Fruit fly (Drosophila melanogaster) whole organism, embryonic: Measurements from ENCODE around the gene Rab9.

ENCODE experiments used
- Atf6 ChIP-seq: fragments of 200-800 bp; sonication (Bioruptor generic); IDR thresholded peaks from 2 replicates; pipeline ENCODE4 v1.3.6; 2022; ENCODE audit warnings: missing biosample characterization, missing genetic modification characterization
- B-H2 ChIP-seq: fragments of 200-800 bp; sonication (Bioruptor generic); optimal IDR thresholded peaks from 2 replicates; lab custom pipeline; 2018; ENCODE audit warnings: missing biosample characterization, mild to moderate bottlenecking, missing genetic modification characterization
- Bdp1 ChIP-seq: fragments of 200-800 bp; sonication (Bioruptor generic); optimal IDR thresholded peaks from 3 replicates; lab custom pipeline; 2016; ENCODE audit warnings: missing biosample characterization, missing genetic modification characterization
- CG10147 ChIP-seq: fragments of 200-800 bp; sonication (Bioruptor generic); optimal IDR thresholded peaks from 2 replicates; lab custom pipeline; 2019; ENCODE audit warnings: missing biosample characterization, mild to moderate bottlenecking, missing genetic modification characterization, moderate library complexity
- CG10274 ChIP-seq: fragments of 200-800 bp; sonication (Bioruptor generic); optimal IDR thresholded peaks from 3 replicates; lab custom pipeline; 2017; ENCODE audit warnings: missing biosample characterization, mild to moderate bottlenecking, missing genetic modification characterization
- CG10431 ChIP-seq: fragments of 200-800 bp; sonication (Bioruptor generic); optimal IDR thresholded peaks from 3 replicates; lab custom pipeline; 2018; ENCODE audit warnings: missing biosample characterization, mild to moderate bottlenecking, missing genetic modification characterization
- CG11560 ChIP-seq: fragments of 200-800 bp; sonication (Bioruptor generic); IDR thresholded peaks from 3 replicates; pipeline ENCODE4 v1.3.6; 2022; ENCODE audit warnings: missing biosample characterization, missing genetic modification characterization
- CG12219 ChIP-seq: fragments of 200-800 bp; sonication (Bioruptor generic); optimal IDR thresholded peaks from 3 replicates; lab custom pipeline; 2018; ENCODE audit warnings: missing biosample characterization, mild to moderate bottlenecking, missing genetic modification characterization
- CG12659 ChIP-seq: fragments of 200-800 bp; sonication (Bioruptor generic); optimal IDR thresholded peaks from 3 replicates; lab custom pipeline; 2017; ENCODE audit warnings: mild to moderate bottlenecking, missing biosample characterization, missing genetic modification reagents, missing genetic modification characterization
- CG15073 ChIP-seq: fragments of 200-800 bp; sonication (Bioruptor generic); optimal IDR thresholded peaks from 2 replicates; lab custom pipeline; 2016; ENCODE audit warnings: missing biosample characterization, missing genetic modification characterization
- CG16813 ChIP-seq: fragments of 200-800 bp; sonication (Bioruptor generic); IDR thresholded peaks from 3 replicates; pipeline ENCODE4 v1.3.6; 2022; ENCODE audit warnings: missing biosample characterization, missing genetic modification characterization; ENCODE audit not compliant: partially characterized antibody
- CG17361 ChIP-seq: fragments of 200-800 bp; sonication (Bioruptor generic); IDR thresholded peaks from 3 replicates; pipeline ENCODE4 v1.3.6; 2022; ENCODE audit warnings: missing biosample characterization, missing genetic modification characterization
- CG17612 ChIP-seq: fragments of 200-800 bp; sonication (Bioruptor generic); IDR thresholded peaks from 2 replicates; pipeline ENCODE4 v1.3.6; 2022; ENCODE audit warnings: missing biosample characterization, missing genetic modification characterization
- CG3065 ChIP-seq: fragments of 200-800 bp; sonication (Bioruptor generic); optimal IDR thresholded peaks from 2 replicates; lab custom pipeline; 2016; ENCODE audit warnings: missing biosample characterization, missing genetic modification characterization
- CG31388 ChIP-seq: fragments of 200-800 bp; sonication (Bioruptor generic); optimal IDR thresholded peaks from 2 replicates; lab custom pipeline; 2016; ENCODE audit warnings: missing biosample characterization, missing genetic modification characterization
- CG32772 ChIP-seq: fragments of 200-800 bp; sonication (Bioruptor generic); IDR thresholded peaks from 2 replicates; pipeline ENCODE4 v1.3.6; 2022; ENCODE audit warnings: missing biosample characterization, missing genetic modification characterization
- CG33213 ChIP-seq: fragments of 200-800 bp; sonication (Bioruptor generic); optimal IDR thresholded peaks from 3 replicates; lab custom pipeline; 2016; ENCODE audit warnings: missing biosample characterization, missing genetic modification characterization
- CG3847 ChIP-seq: fragments of 200-800 bp; sonication (Bioruptor generic); IDR thresholded peaks from 2 replicates; pipeline ENCODE4 v1.3.6; 2022; ENCODE audit warnings: missing biosample characterization, missing genetic modification characterization
- CG3995 ChIP-seq: fragments of 200-800 bp; sonication (Bioruptor generic); optimal IDR thresholded peaks from 3 replicates; lab custom pipeline; 2016; ENCODE audit warnings: missing biosample characterization, missing genetic modification characterization
- CG42726 ChIP-seq: fragments of 200-800 bp; sonication (Bioruptor generic); IDR thresholded peaks from 2 replicates; pipeline ENCODE4 v1.3.6; 2022; ENCODE audit warnings: missing biosample characterization, missing genetic modification characterization; ENCODE audit not compliant: partially characterized antibody
- CG4404 ChIP-seq: fragments of 200-800 bp; sonication (Bioruptor generic); IDR thresholded peaks from 2 replicates; pipeline ENCODE4 v1.3.6; 2022; ENCODE audit warnings: missing biosample characterization, missing genetic modification characterization
- Dip2 ChIP-seq: fragments of 200-800 bp; sonication (Bioruptor generic); IDR thresholded peaks from 2 replicates; pipeline ENCODE4 v1.3.6; 2022; ENCODE audit warnings: missing biosample characterization, missing genetic modification characterization
- E2f1 ChIP-seq: fragments of 200-800 bp; sonication (Bioruptor generic); IDR thresholded peaks from 2 replicates; pipeline ENCODE4 v1.3.6; 2022; ENCODE audit warnings: missing biosample characterization, missing genetic modification characterization
- Fer2 ChIP-seq: fragments of 200-800 bp; sonication (Bioruptor generic); optimal IDR thresholded peaks from 2 replicates; lab custom pipeline; 2018; ENCODE audit warnings: missing biosample characterization, mild to moderate bottlenecking, missing genetic modification characterization, moderate library complexity
- Fer3 ChIP-seq: fragments of 200-800 bp; sonication (Bioruptor generic); optimal IDR thresholded peaks from 2 replicates; lab custom pipeline; 2018; ENCODE audit warnings: missing biosample characterization, mild to moderate bottlenecking, missing genetic modification characterization, moderate library complexity
- GATAe ChIP-seq: fragments of 200-800 bp; sonication (Bioruptor generic); conservative IDR thresholded peaks from 2 replicates; pipeline ENCODE4 v1.3.6; 2022; ENCODE audit warnings: missing biosample characterization, missing genetic modification characterization
- HLH3B ChIP-seq: fragments of 200-800 bp; sonication (Bioruptor generic); IDR thresholded peaks from 2 replicates; pipeline ENCODE4 v1.3.6; 2022; ENCODE audit warnings: missing biosample characterization, missing genetic modification characterization
- Hand ChIP-seq: fragments of 200-800 bp; sonication (Bioruptor generic); optimal IDR thresholded peaks from 2 replicates; lab custom pipeline; 2017; ENCODE audit warnings: mild to moderate bottlenecking, missing biosample characterization, missing genetic modification reagents, missing genetic modification characterization
- Hey ChIP-seq: fragments of 200-800 bp; sonication (Bioruptor generic); optimal IDR thresholded peaks from 3 replicates; lab custom pipeline; 2018; ENCODE audit warnings: missing biosample characterization, mild to moderate bottlenecking, missing genetic modification characterization
- HmgZ ChIP-seq: fragments of 200-800 bp; sonication (Bioruptor generic); optimal IDR thresholded peaks from 2 replicates; lab custom pipeline; 2018; ENCODE audit warnings: missing biosample characterization, mild to moderate bottlenecking, missing genetic modification characterization
- Kr ChIP-seq: fragments of 200-800 bp; sonication (Bioruptor generic); optimal IDR thresholded peaks from 2 replicates; lab custom pipeline; 2017; ENCODE audit warnings: missing biosample characterization, mild to moderate bottlenecking, missing genetic modification characterization
- Lim3 ChIP-seq: fragments of 200-800 bp; sonication (Bioruptor generic); IDR thresholded peaks from 2 replicates; pipeline ENCODE4 v1.3.6; 2022; ENCODE audit warnings: missing biosample characterization, missing genetic modification characterization
- MESR4 ChIP-seq: fragments of 200-800 bp; sonication (Bioruptor generic); optimal IDR thresholded peaks from 2 replicates; lab custom pipeline; 2018; ENCODE audit warnings: missing biosample characterization, mild to moderate bottlenecking, missing genetic modification characterization, moderate library complexity
- Sry-β ChIP-seq: fragments of 200-800 bp; sonication (Bioruptor generic); optimal IDR thresholded peaks from 2 replicates; lab custom pipeline; 2018; ENCODE audit warnings: missing biosample characterization, mild to moderate bottlenecking, missing genetic modification characterization, moderate library complexity
- TFAM ChIP-seq: fragments of 200-800 bp; sonication (Bioruptor generic); optimal IDR thresholded peaks from 2 replicates; lab custom pipeline; 2017; ENCODE audit warnings: missing biosample characterization, missing genetic modification characterization, inconsistent platforms
- caup ChIP-seq: fragments of 200-800 bp; sonication (Bioruptor generic); optimal IDR thresholded peaks from 3 replicates; lab custom pipeline; 2017; ENCODE audit warnings: missing biosample characterization, mild to moderate bottlenecking, missing genetic modification characterization, moderate library complexity; ENCODE audit not compliant: severe bottlenecking
- crc ChIP-seq: fragments of 200-800 bp; sonication (Bioruptor generic); optimal IDR thresholded peaks from 2 replicates; lab custom pipeline; 2016; ENCODE audit warnings: missing biosample characterization, missing genetic modification characterization
- emc ChIP-seq: fragments of 200-800 bp; sonication (Bioruptor generic); optimal IDR thresholded peaks from 2 replicates; lab custom pipeline; 2016; ENCODE audit warnings: missing biosample characterization, missing genetic modification characterization
- eve ChIP-seq, 2 experiments: fragments of >200 bp; optimal IDR thresholded peaks; 2 replicates each; lab custom pipeline; 2017; ENCODE audit warnings: missing biosample characterization in 2 of 2, missing genetic modification characterization in 2 of 2
- fd64A ChIP-seq: fragments of 200-800 bp; sonication (Bioruptor generic); optimal IDR thresholded peaks from 3 replicates; lab custom pipeline; 2018; ENCODE audit warnings: missing biosample characterization, mild to moderate bottlenecking, missing genetic modification characterization
- her ChIP-seq: fragments of 200-800 bp; sonication (Bioruptor generic); optimal IDR thresholded peaks from 2 replicates; lab custom pipeline; 2016; ENCODE audit warnings: missing biosample characterization, missing genetic modification characterization
- luna ChIP-seq: fragments of 200-800 bp; sonication (Bioruptor generic); optimal IDR thresholded peaks from 2 replicates; lab custom pipeline; 2016; ENCODE audit warnings: missing biosample characterization, missing genetic modification characterization
- p53 ChIP-seq: fragments of 200-800 bp; sonication (Bioruptor generic); optimal IDR thresholded peaks from 2 replicates; lab custom pipeline; 2016; ENCODE audit warnings: missing biosample characterization, missing genetic modification characterization
- pita ChIP-seq: fragments of 200-800 bp; sonication (Bioruptor generic); optimal IDR thresholded peaks from 2 replicates; lab custom pipeline; 2017; ENCODE audit warnings: missing biosample characterization, mild to moderate bottlenecking, missing genetic modification characterization
- sc ChIP-seq, 3 experiments: fragments of >200 bp in 2 of 3; fragments of 200-800 bp in 1 of 3; sonication (Bioruptor generic) in 1 of 3; optimal IDR thresholded peaks; 2 replicates in 2 of 3; 3 replicates in 1 of 3; lab custom pipeline; 2017; ENCODE audit warnings: mild to moderate bottlenecking in 1 of 3, missing biosample characterization in 1 of 3, missing genetic modification characterization in 1 of 3, missing genetic modification reagents in 1 of 3
- sima ChIP-seq: fragments of 200-800 bp; sonication (Bioruptor generic); optimal IDR thresholded peaks from 2 replicates; lab custom pipeline; 2016; ENCODE audit warnings: missing biosample characterization, missing genetic modification characterization
- wor ChIP-seq: fragments of 200-800 bp; sonication (Bioruptor generic); IDR thresholded peaks from 2 replicates; pipeline ENCODE4 v1.3.6; 2022; ENCODE audit warnings: missing biosample characterization, missing genetic modification characterization
- yki ChIP-seq: fragments of >200 bp; optimal IDR thresholded peaks from 3 replicates; lab custom pipeline; 2018
- z ChIP-seq: fragments of 200-800 bp; sonication (Bioruptor generic); IDR thresholded peaks from 3 replicates; pipeline ENCODE4 v1.3.6; 2022; ENCODE audit warnings: missing biosample characterization, missing genetic modification characterization

Rab9 gene

DNA sequence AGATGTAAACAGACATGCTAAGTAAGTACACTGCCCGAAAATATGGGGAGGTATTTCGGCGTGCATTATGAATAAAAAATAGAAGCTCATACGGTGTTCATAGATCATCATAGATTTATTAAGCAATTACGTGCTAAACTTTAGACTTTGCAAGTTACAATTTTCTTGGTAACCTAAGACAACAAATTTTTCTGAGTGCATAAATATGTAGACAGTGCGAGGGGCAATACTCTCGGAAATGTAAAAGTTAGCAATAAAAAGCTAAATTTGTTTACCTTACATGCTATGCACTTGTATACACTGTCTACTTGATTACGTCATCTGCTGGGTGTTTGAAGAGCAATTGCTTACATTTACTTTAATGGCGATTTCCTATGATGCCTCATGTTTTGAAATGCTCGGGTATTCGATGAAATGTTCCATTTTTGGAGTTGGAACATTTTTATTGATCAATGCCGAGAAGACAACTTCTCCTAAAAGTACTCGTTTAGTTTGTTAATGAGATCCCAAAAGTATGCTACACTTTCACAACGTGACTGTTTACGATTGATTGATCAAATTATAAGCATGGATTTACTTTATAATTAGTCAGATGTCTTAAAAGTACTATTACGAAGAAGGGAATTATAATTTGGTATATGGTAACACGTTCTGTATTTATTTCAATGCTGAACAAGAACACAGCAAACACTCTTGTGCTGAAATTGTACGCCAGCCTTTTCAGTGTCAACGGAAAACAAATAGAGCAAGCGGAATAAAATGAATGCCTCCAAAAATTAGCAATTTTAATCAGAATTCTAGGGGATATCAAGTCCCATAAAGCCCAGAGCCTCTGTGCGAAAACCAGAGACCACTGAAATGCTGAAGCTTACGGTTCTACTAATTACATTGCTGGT, 15.5 kb upstream of the Rab9 start, which contains the start of gene Lectin-galC1 (continued):
- no peak for TF ChIP-seq Kr (GFP tag; lab: Kevin White, UChicago)
- TF ChIP-seq TFAM: no peak
- TF ChIP-seq CG15073 (GFP tag; lab: Kevin White, UChicago): peak; percentile 56
- peak; percentile 76 for TF ChIP-seq Bdp1 (GFP tag; lab: Kevin White, UChicago)
- peak; percentile 80 for TF ChIP-seq HLH3B (GFP tag; lab: Robert Waterston, UW)
- peak; percentile 33; the same call in 1 of the 3 replicates for TF ChIP-seq z (GFP tag; lab: Robert Waterston, UW)
- TF ChIP-seq CG12659 (GFP tag; lab: Kevin White, UChicago): peak; percentile 77
- peak; percentile 47 for TF ChIP-seq CG10431 (GFP tag; lab: Kevin White, UChicago)
- peak; percentile 83 for TF ChIP-seq CG32772
- no peak for TF ChIP-seq CG16813 (GFP tag; lab: Robert Waterston, UW)
- TF ChIP-seq sc (optimal IDR thresholded peaks at IDR 0.05; lab: Kevin White, UChicago): no peak
- TF ChIP-seq sc (GFP tag; optimal IDR thresholded peaks at IDR 0.05; lab: Kevin White, UChicago): peak; percentile 77
- TF ChIP-seq Fer3 (tag; lab: Kevin White, UChicago): peak; percentile 80
- TF ChIP-seq caup: peak; percentile 76
- no peak for TF ChIP-seq pita (GFP tag; lab: Kevin White, UChicago)
- peak; percentile 77 for TF ChIP-seq wor (GFP tag; lab: Robert Waterston, UW)
- no peak for TF ChIP-seq luna (GFP tag; lab: Kevin White, UChicago)
- TF ChIP-seq Hey (tag; lab: Kevin White, UChicago): peak; percentile 28
- peak; percentile 85 for TF ChIP-seq CG31388 (GFP tag; lab: Kevin White, UChicago)
- no peak for TF ChIP-seq GATAe (GFP tag; lab: Robert Waterston, UW)
- TF ChIP-seq CG3065 (GFP tag; lab: Kevin White, UChicago): peak; percentile 83
- TF ChIP-seq CG12219 (GFP tag; lab: Kevin White, UChicago): peak; percentile 85
- TF ChIP-seq crc: peak; percentile 72
- peak; percentile 42 for TF ChIP-seq Fer2
- TF ChIP-seq Hand (GFP tag; lab: Kevin White, UChicago): peak; percentile 56
- TF ChIP-seq Sry-β (GFP tag; lab: Kevin White, UChicago): no peak
- TF ChIP-seq sima (GFP tag; lab: Kevin White, UChicago): peak; percentile 49
- TF ChIP-seq yki (lab: Kevin White, UChicago): no peak
- TF ChIP-seq emc (GFP tag; lab: Kevin White, UChicago): peak; percentile 72
- TF ChIP-seq HmgZ: peak; percentile 55
- TF ChIP-seq E2f1 (GFP tag; lab: Robert Waterston, UW): peak; percentile 76
- TF ChIP-seq CG4404 (GFP tag; lab: Robert Waterston, UW): peak; percentile 77
- TF ChIP-seq B-H2 (GFP tag; lab: Kevin White, UChicago): peak; percentile 5
- TF ChIP-seq CG17612 (GFP tag; lab: Robert Waterston, UW): peak; percentile 14; the same call in 1 of the 2 replicates
- TF ChIP-seq CG3847 (GFP tag; lab: Robert Waterston, UW): peak; percentile 73
- peak; percentile 59; the same call in 1 of the 2 replicates for TF ChIP-seq Lim3 (GFP tag; lab: Robert Waterston, UW)
- peak; percentile 84 for TF ChIP-seq CG17361 (GFP tag; lab: Robert Waterston, UW)
- TF ChIP-seq CG10274 (GFP tag; lab: Kevin White, UChicago): peak; percentile 70
- TF ChIP-seq CG3995 (GFP tag; lab: Kevin White, UChicago): peak; percentile 0
- peak; percentile 87 for TF ChIP-seq fd64A (GFP tag; lab: Kevin White, UChicago)
- peak in 1 of 2 experiments; percentile 95 for TF ChIP-seq eve (GFP tag; optimal IDR thresholded peaks at IDR 0.05; lab: Kevin White, UChicago)
- TF ChIP-seq CG42726: no peak
- TF ChIP-seq her (GFP tag; lab: Kevin White, UChicago): peak; percentile 88
- peak; percentile 87 for TF ChIP-seq p53 (GFP tag; lab: Kevin White, UChicago)
- peak; percentile 27 for TF ChIP-seq MESR4 (GFP tag; lab: Kevin White, UChicago)
- peak; percentile 87 for TF ChIP-seq Atf6 (GFP tag; lab: Robert Waterston, UW)
- TF ChIP-seq CG11560 (tag; lab: Robert Waterston, UW): peak; percentile 65; the same call in 2 of the 3 replicates
- no peak for TF ChIP-seq Dip2 (GFP tag; lab: Robert Waterston, UW)
- peak; percentile 80 for TF ChIP-seq CG10147 (GFP tag; lab: Kevin White, UChicago)
- TF ChIP-seq CG33213: peak; percentile 78
